Worm (Caenorhabditis elegans) whole organism, midembryonic: ENCODE measurements around the gene F19G12.3.
A peak's percentile ranks its signal among the peaks of the same experiment; 100 is the strongest.

Experiments
- T22C8.4 ChIP-seq: fragments of 200-800 bp; sonication (Bioruptor generic); IDR thresholded peaks from 2 replicates; pipeline ENCODE4 v1.3.6; 2022; ENCODE audit warnings: missing genetic modification characterization, missing compliant biosample characterization
- cog-1 ChIP-seq: sonication (generic microtip); optimal IDR thresholded peaks from 2 replicates; lab custom pipeline; 2016; ENCODE audit warnings: missing genetic modification characterization, missing compliant biosample characterization
- flt-1 ChIP-seq: fragments of 200-800 bp; sonication (Bioruptor generic); IDR thresholded peaks from 2 replicates; pipeline ENCODE4 v1.3.6; 2022; ENCODE audit warnings: missing genetic modification characterization, missing compliant biosample characterization
- klf-2 ChIP-seq: fragments of 200-800 bp; sonication (Bioruptor generic); conservative IDR thresholded peaks from 2 replicates; pipeline ENCODE4 v1.3.6; 2022; ENCODE audit warnings: missing genetic modification reagents, missing genetic modification characterization, missing compliant biosample characterization
- med-1 ChIP-seq: sonication (generic microtip); optimal IDR thresholded peaks from 2 replicates; lab custom pipeline; 2017; ENCODE audit warnings: missing genetic modification characterization, mild to moderate bottlenecking, missing compliant biosample characterization, antibody characterized with exemption, missing genetic modification reagents; ENCODE audit not compliant: insufficient read depth
- ref-1 ChIP-seq: fragments of 200-800 bp; sonication (Bioruptor generic); conservative IDR thresholded peaks from 2 replicates; pipeline ENCODE4 v1.3.6; 2022; ENCODE audit warnings: missing genetic modification reagents, missing genetic modification characterization, missing compliant biosample characterization
- tab-1 ChIP-seq: fragments of 200-800 bp; sonication (Bioruptor generic); IDR thresholded peaks from 2 replicates; pipeline ENCODE4 v1.3.6; 2022; ENCODE audit warnings: missing genetic modification characterization, missing compliant biosample characterization
- ztf-23 ChIP-seq: fragments of 200-800 bp; sonication (Bioruptor generic); IDR thresholded peaks from 2 replicates; pipeline ENCODE4 v1.3.6; 2022; ENCODE audit warnings: missing genetic modification reagents, missing genetic modification characterization, missing compliant biosample characterization
- ztf-29 ChIP-seq: fragments of 200-800 bp; sonication (Bioruptor generic); IDR thresholded peaks from 2 replicates; pipeline ENCODE4 v1.3.6; 2022; ENCODE audit warnings: missing genetic modification reagents, missing genetic modification characterization, missing compliant biosample characterization

The F19G12.3 gene

DNA sequence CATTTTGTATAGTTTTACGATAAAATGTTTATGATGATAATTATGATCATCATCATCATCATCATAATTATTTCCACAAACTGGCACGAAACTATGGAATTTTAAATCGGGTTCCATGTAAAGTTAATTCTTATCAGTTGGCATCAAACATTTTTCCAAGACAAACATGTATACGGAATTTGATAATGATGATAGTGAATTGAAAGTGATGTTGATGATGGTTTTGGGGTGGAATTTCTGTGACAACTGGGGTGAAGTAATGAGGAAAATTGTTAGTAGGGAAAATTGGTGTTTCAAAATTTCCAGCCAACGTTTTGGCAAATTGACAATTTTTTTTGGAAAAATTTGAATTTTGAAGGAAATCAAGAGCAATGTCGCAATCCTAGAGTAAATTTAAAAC lies 35.1 kb downstream of the F19G12.3 start:
- TF ChIP-seq ztf-29 (GFP tag; lab: Robert Waterston, UW): no peak
- TF ChIP-seq T22C8.4 (GFP tag; lab: Robert Waterston, UW): no peak
- no peak for TF ChIP-seq ref-1 (GFP tag; lab: Robert Waterston, UW)
- TF ChIP-seq klf-2: no peak
- TF ChIP-seq cog-1 (tag; lab: Kevin White, UChicago): no peak
- TF ChIP-seq ztf-23 (GFP tag; lab: Robert Waterston, UW): no peak
- TF ChIP-seq med-1 (GFP tag; lab: Kevin White, UChicago): no peak
- no peak for TF ChIP-seq flt-1 (GFP tag; lab: Robert Waterston, UW)
- no peak for TF ChIP-seq tab-1 (GFP tag; lab: Robert Waterston, UW)

DNA sequence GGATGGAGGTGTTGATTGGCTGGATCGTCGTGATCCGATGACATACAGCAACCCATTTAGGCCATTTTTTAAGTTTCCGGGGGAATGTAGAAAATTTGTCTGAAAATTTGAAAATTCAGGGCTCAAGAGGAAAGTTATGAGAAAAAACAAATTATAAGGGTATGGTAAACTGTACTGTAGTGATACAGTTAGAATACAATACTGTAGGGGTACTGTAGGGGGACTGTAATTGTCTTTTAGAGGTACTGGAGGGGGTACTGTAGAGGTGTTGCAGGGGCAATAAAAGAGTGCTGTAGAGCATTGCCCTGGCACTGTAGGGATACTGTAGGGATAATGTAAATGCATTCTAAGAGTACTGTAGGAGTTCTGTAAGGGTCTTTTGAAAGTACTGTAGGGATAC lies 40.1 kb downstream of the F19G12.3 start, which contains the start of gene D1005.6:
TSS of gene D1005.6 (minus strand) at position 101 of the 400 bp plus-strand sequence.
- no peak for TF ChIP-seq flt-1 (GFP tag; lab: Robert Waterston, UW)
- no peak for TF ChIP-seq cog-1 (tag; lab: Kevin White, UChicago)
- no peak for TF ChIP-seq ref-1 (GFP tag; lab: Robert Waterston, UW)
- no peak for TF ChIP-seq ztf-29 (GFP tag; lab: Robert Waterston, UW)
- TF ChIP-seq med-1 (GFP tag; lab: Kevin White, UChicago): no peak

DNA sequence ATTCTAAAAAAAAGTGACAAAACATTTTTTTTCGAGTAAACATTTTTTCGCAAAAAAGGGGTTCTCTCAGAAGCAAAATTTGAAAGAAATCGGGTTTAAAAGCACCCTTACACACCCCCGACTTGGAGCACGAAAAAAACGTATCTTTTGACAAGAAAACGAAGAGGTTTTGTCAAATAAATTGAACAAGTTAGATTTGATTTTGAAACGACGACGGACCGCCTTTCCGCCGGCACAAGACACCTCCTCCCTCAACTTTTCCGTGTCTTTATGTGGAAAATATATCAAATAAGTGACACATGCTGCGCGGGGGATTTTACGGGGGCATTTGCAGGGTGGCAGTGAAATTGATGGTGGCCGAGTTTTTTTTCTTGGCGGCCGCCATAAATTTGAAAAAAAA lies 43.4 kb downstream of the F19G12.3 start:
- TF ChIP-seq ref-1 (GFP tag; lab: Robert Waterston, UW) (no peak), klf-2 (no peak), ztf-29 (GFP tag; lab: Robert Waterston, UW) (no peak), T22C8.4 (GFP tag; lab: Robert Waterston, UW) (no peak), med-1 (GFP tag; lab: Kevin White, UChicago) (no peak), tab-1 (GFP tag; lab: Robert Waterston, UW) (no peak), cog-1 (tag; lab: Kevin White, UChicago) (no peak)

ce11 chrX:1471232-1471631 lies 46.6 kb downstream of the F19G12.3 start:
- TF ChIP-seq ztf-23 (GFP tag; lab: Robert Waterston, UW): no peak
- TF ChIP-seq klf-2: 0 out of 2 replicates have a peak, but pooled peaks have one; percentile 20
- no peak for TF ChIP-seq tab-1 (GFP tag; lab: Robert Waterston, UW)
- TF ChIP-seq T22C8.4 (GFP tag; lab: Robert Waterston, UW): no peak
- TF ChIP-seq ztf-29 (GFP tag; lab: Robert Waterston, UW): no peak

- no peak for TF ChIP-seq med-1 (GFP tag; lab: Kevin White, UChicago)
- TF ChIP-seq ref-1 (GFP tag; lab: Robert Waterston, UW): no peak
- TF ChIP-seq cog-1 (tag; lab: Kevin White, UChicago): no peak
- TF ChIP-seq ztf-29 (GFP tag; lab: Robert Waterston, UW): no peak
- TF ChIP-seq ztf-23 (GFP tag; lab: Robert Waterston, UW): no peak
- TF ChIP-seq klf-2: no peak
- TF ChIP-seq tab-1 (GFP tag; lab: Robert Waterston, UW): no peak
- no peak for TF ChIP-seq T22C8.4 (GFP tag; lab: Robert Waterston, UW)
- TF ChIP-seq flt-1 (GFP tag; lab: Robert Waterston, UW): no peak
These were observed 48.3 kb downstream of the F19G12.3 start, which contains the start of gene D1005.5 for ce11 chrX:1472880-1473279. Gene D1005.5 (minus strand): TSS chrX:1472980.

DNA sequence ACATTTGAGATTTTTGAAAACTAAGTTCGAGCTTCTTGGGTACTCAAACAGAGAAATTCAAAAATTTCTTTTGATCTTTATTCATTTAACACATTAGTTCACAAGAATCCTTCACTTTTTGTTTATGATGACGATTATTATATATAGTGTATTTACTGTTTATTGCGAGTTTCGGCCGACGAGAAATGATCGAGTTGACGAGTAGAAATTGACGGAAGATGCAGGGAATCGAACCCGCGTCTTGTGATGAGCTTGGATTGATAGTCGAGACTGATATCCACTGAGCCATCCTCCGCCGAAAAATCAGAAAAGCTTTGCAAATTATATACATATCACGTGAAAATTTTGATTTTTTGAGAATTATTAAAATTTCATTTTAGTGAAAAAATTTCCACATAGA lies 49.2 kb downstream of the F19G12.3 start:
- TF ChIP-seq klf-2 (no peak), ref-1 (GFP tag; lab: Robert Waterston, UW) (no peak), med-1 (GFP tag; lab: Kevin White, UChicago) (no peak), tab-1 (GFP tag; lab: Robert Waterston, UW) (no peak), T22C8.4 (GFP tag; lab: Robert Waterston, UW) (no peak), flt-1 (GFP tag; lab: Robert Waterston, UW) (no peak), cog-1 (tag; lab: Kevin White, UChicago) (no peak), ztf-23 (GFP tag; lab: Robert Waterston, UW) (no peak), ztf-29 (GFP tag; lab: Robert Waterston, UW) (no peak)
